Worm (Caenorhabditis elegans) whole organism, L1 larva: ENCODE measurements around the gene lips-9.

Experiments
- mdl-1 ChIP-seq, 2 experiments: fragments of 150-350 bp; optimal IDR thresholded peaks; 2 replicates each; lab custom pipeline; 2014 to 2017; ENCODE audit warnings: missing biosample characterization in 2 of 2, missing genetic modification characterization in 2 of 2, inconsistent platforms in 1 of 2
- nhr-76 ChIP-seq: sonication (generic microtip); optimal IDR thresholded peaks from 2 replicates; lab custom pipeline; 2017; ENCODE audit warnings: missing biosample characterization, missing genetic modification characterization
- snpc-4 ChIP-seq: fragments of 150-350 bp; optimal IDR thresholded peaks from 2 replicates; lab custom pipeline; 2014; ENCODE audit warnings: missing biosample characterization, missing genetic modification characterization
- ztf-4 ChIP-seq: fragments of 150-350 bp; optimal IDR thresholded peaks from 2 replicates; lab custom pipeline; 2014; ENCODE audit warnings: missing biosample characterization, missing genetic modification characterization

ce11 chrII:12965538-12965588 is 30.2 kb upstream of the lips-9 start, which contains the start of gene ptr-18:
- TF ChIP-seq nhr-76 (no peak), snpc-4 (tag; lab: Kevin White, UChicago) (no peak), ztf-4 (tag; lab: Kevin White, UChicago) (no peak), mdl-1 (tag; optimal IDR thresholded peaks at IDR 0.05; lab: Kevin White, UChicago) (no peak)
